Worm (Caenorhabditis elegans) whole organism, mixed stage, embryonic: ENCODE measurements around the gene ger-1.
A peak's percentile ranks its signal among the peaks of the same experiment; 100 is the strongest.

Experiments used
- M03D4.4 ChIP-seq: sonication (generic microtip); optimal IDR thresholded peaks from 2 replicates; lab custom pipeline; 2017; ENCODE audit warnings: mild to moderate bottlenecking, missing genetic modification characterization, missing compliant biosample characterization
- bed-3 ChIP-seq: fragments of 200-800 bp; sonication (Bioruptor generic); optimal IDR thresholded peaks from 3 replicates; lab custom pipeline; 2018; ENCODE audit warnings: mild to moderate bottlenecking, missing genetic modification characterization, moderate library complexity, missing compliant biosample characterization
- blmp-1 ChIP-seq: fragments of 150-350 bp; optimal IDR thresholded peaks from 2 replicates; lab custom pipeline; 2014; ENCODE audit warnings: missing biosample characterization, missing genetic modification characterization
- ceh-39 ChIP-seq: fragments of 150-350 bp; optimal IDR thresholded peaks from 2 replicates; lab custom pipeline; 2014; ENCODE audit warnings: missing biosample characterization, missing genetic modification characterization
- ceh-43 ChIP-seq: fragments of 200-800 bp; sonication (Bioruptor generic); optimal IDR thresholded peaks from 2 replicates; lab custom pipeline; 2018; ENCODE audit warnings: mild to moderate bottlenecking, missing genetic modification characterization, moderate library complexity, missing compliant biosample characterization
- ces-1 ChIP-seq: fragments of 150-350 bp; optimal IDR thresholded peaks from 2 replicates; lab custom pipeline; 2014; ENCODE audit warnings: missing biosample characterization, missing genetic modification reagents, missing genetic modification characterization
- cnd-1 ChIP-seq: fragments of 200-800 bp; sonication (Bioruptor generic); optimal IDR thresholded peaks from 2 replicates; lab custom pipeline; 2018; ENCODE audit warnings: mild to moderate bottlenecking, missing genetic modification characterization, missing compliant biosample characterization
- drap-1 ChIP-seq: fragments of 200-800 bp; sonication (Bioruptor generic); optimal IDR thresholded peaks from 3 replicates; lab custom pipeline; 2018; ENCODE audit warnings: mild to moderate bottlenecking, missing genetic modification characterization, missing compliant biosample characterization
- elt-1 ChIP-seq: sonication (generic microtip); optimal IDR thresholded peaks from 2 replicates; lab custom pipeline; 2017; ENCODE audit warnings: missing genetic modification characterization, mild to moderate bottlenecking, missing compliant biosample characterization, antibody characterized with exemption, moderate library complexity, borderline replicate concordance; ENCODE audit not compliant: insufficient read depth
- flh-1 ChIP-seq: fragments of 200-800 bp; sonication (Bioruptor generic); optimal IDR thresholded peaks from 2 replicates; lab custom pipeline; 2018; ENCODE audit warnings: mild to moderate bottlenecking, missing genetic modification characterization, moderate library complexity, missing compliant biosample characterization
- ham-2 ChIP-seq: fragments of 200-800 bp; sonication (Bioruptor generic); optimal IDR thresholded peaks from 2 replicates; lab custom pipeline; 2018; ENCODE audit warnings: mild to moderate bottlenecking, missing genetic modification characterization, missing compliant biosample characterization
- hlh-1 ChIP-seq: fragments of 150-350 bp; optimal IDR thresholded peaks from 2 replicates; lab custom pipeline; 2014; ENCODE audit warnings: missing biosample characterization, missing genetic modification reagents, missing genetic modification characterization
- lin-13 ChIP-seq: fragments of 150-350 bp; optimal IDR thresholded peaks from 2 replicates; lab custom pipeline; 2014; ENCODE audit warnings: missing biosample characterization, missing genetic modification characterization
- lin-32 ChIP-seq: fragments of 200-800 bp; sonication (Bioruptor generic); optimal IDR thresholded peaks from 2 replicates; lab custom pipeline; 2018; ENCODE audit warnings: mild to moderate bottlenecking, missing genetic modification characterization, missing compliant biosample characterization
- lsy-2 ChIP-seq: fragments of 150-350 bp; optimal IDR thresholded peaks from 2 replicates; lab custom pipeline; 2014; ENCODE audit warnings: missing biosample characterization, missing genetic modification characterization
- mab-5 ChIP-seq: fragments of 150-350 bp; optimal IDR thresholded peaks from 2 replicates; lab custom pipeline; 2014; ENCODE audit warnings: missing biosample characterization, missing genetic modification characterization
- mep-1 ChIP-seq: fragments of 150-350 bp; optimal IDR thresholded peaks from 2 replicates; lab custom pipeline; 2017; ENCODE audit warnings: missing biosample characterization, missing genetic modification reagents, missing genetic modification characterization, inconsistent platforms
- mls-2 ChIP-seq: sonication (generic microtip); optimal IDR thresholded peaks from 2 replicates; lab custom pipeline; 2016; ENCODE audit warnings: mild to moderate bottlenecking, missing genetic modification characterization, moderate library complexity, missing compliant biosample characterization
- nhr-12 ChIP-seq: fragments of 150-350 bp; optimal IDR thresholded peaks from 2 replicates; lab custom pipeline; 2014; ENCODE audit warnings: missing biosample characterization, missing genetic modification characterization
- nhr-2 ChIP-seq: fragments of 150-350 bp; optimal IDR thresholded peaks from 2 replicates; lab custom pipeline; 2014; ENCODE audit warnings: missing biosample characterization, missing genetic modification characterization
- nhr-237 ChIP-seq: fragments of 150-350 bp; optimal IDR thresholded peaks from 2 replicates; lab custom pipeline; 2014; ENCODE audit warnings: missing biosample characterization, missing genetic modification characterization
- nhr-28 ChIP-seq: fragments of 150-350 bp; optimal IDR thresholded peaks from 2 replicates; lab custom pipeline; 2014; ENCODE audit warnings: missing biosample characterization, missing genetic modification characterization
- nhr-76 ChIP-seq: sonication (generic microtip); optimal IDR thresholded peaks from 2 replicates; lab custom pipeline; 2017; ENCODE audit warnings: missing biosample characterization, missing genetic modification characterization
- pha-4 ChIP-seq: fragments of 150-350 bp; optimal IDR thresholded peaks from 2 replicates; lab custom pipeline; 2018; ENCODE audit warnings: missing biosample characterization, missing genetic modification reagents, missing genetic modification characterization
- sem-2 ChIP-seq: fragments of 200-800 bp; sonication (Bioruptor generic); optimal IDR thresholded peaks from 2 replicates; lab custom pipeline; 2018; ENCODE audit warnings: mild to moderate bottlenecking, missing genetic modification characterization, missing compliant biosample characterization
- snpc-4 ChIP-seq: fragments of 150-350 bp; optimal IDR thresholded peaks from 2 replicates; lab custom pipeline; 2014; ENCODE audit warnings: missing biosample characterization, missing genetic modification characterization
- sptf-1 ChIP-seq: sonication (generic microtip); optimal IDR thresholded peaks from 2 replicates; lab custom pipeline; 2017; ENCODE audit warnings: mild to moderate bottlenecking, missing genetic modification characterization, moderate library complexity, missing compliant biosample characterization
- tbx-8 ChIP-seq: fragments of 200-800 bp; sonication (Bioruptor generic); optimal IDR thresholded peaks from 2 replicates; lab custom pipeline; 2018; ENCODE audit warnings: mild to moderate bottlenecking, missing genetic modification characterization, moderate library complexity, missing compliant biosample characterization
- unc-120 ChIP-seq: sonication (generic microtip); optimal IDR thresholded peaks from 2 replicates; lab custom pipeline; 2017; ENCODE audit warnings: missing genetic modification characterization, missing compliant biosample characterization; ENCODE audit not compliant: poor library complexity, severe bottlenecking
- unc-39 ChIP-seq: fragments of 150-350 bp; optimal IDR thresholded peaks from 2 replicates; lab custom pipeline; 2014; ENCODE audit warnings: missing biosample characterization, missing genetic modification characterization
- unc-62 ChIP-seq: fragments of 150-350 bp; optimal IDR thresholded peaks from 2 replicates; lab custom pipeline; 2014; ENCODE audit warnings: missing biosample characterization, missing genetic modification reagents, missing genetic modification characterization
- zip-8 ChIP-seq: fragments of 150-350 bp; optimal IDR thresholded peaks from 2 replicates; lab custom pipeline; 2014; ENCODE audit warnings: missing biosample characterization, missing genetic modification characterization
- ztf-11 ChIP-seq: fragments of 150-350 bp; optimal IDR thresholded peaks from 2 replicates; lab custom pipeline; 2014; ENCODE audit warnings: missing biosample characterization, missing genetic modification characterization

The ger-1 gene

ce11 chrIII:7025839-7026238 is 41.4 kb downstream of the ger-1 start:
- no peak for TF ChIP-seq mls-2 (tag; lab: Kevin White, UChicago)

DNA sequence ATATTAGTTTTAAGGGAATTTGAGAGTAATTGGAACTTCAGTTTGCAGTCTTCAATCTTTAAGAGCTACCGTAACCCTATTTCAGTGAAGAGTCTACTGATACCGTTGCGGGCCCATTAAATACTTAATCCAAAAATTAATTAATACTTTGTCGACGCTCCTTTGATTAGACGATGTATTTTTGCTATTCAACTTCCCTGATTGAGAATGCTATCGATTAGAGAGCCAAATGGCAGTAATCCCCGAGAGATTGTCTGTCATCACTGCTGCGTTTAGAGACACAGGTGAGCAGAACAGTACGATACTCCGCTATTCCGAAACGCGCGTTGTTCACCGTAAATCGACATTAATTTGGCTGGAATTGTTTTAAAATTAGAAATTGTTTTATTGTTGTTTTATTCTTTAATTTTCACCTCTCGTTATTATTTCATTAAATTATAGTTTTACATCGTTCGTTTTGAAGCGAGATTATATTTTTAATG is 46.1 kb downstream of the ger-1 start, which contains the start of gene rfl-1:
TSS of gene rfl-1 (plus strand) at position 51 of the 482 bp plus-strand sequence.
- TF ChIP-seq unc-120 (tag; lab: Kevin White, UChicago) (no peak), sem-2 (no peak), unc-62 (GFP tag; lab: Kevin White, UChicago) (no peak), zip-8 (tag; lab: Kevin White, UChicago) (no peak), ces-1 (GFP tag; lab: Kevin White, UChicago) (peak; percentile 81), nhr-12 (tag; lab: Kevin White, UChicago) (no peak), unc-39 (no peak), lsy-2 (peak; percentile 70), M03D4.4 (no peak), cnd-1 (tag; lab: Kevin White, UChicago) (no peak), nhr-2 (tag; lab: Kevin White, UChicago) (no peak), sptf-1 (tag; lab: Kevin White, UChicago) (no peak), ceh-39 (peak; percentile 26), pha-4 (peak; percentile 11), nhr-28 (tag; lab: Kevin White, UChicago) (no peak), elt-1 (tag; lab: Kevin White, UChicago) (no peak), hlh-1 (tag; lab: Kevin White, UChicago) (peak; percentile 24), snpc-4 (tag; lab: Kevin White, UChicago) (no peak), ham-2 (no peak), flh-1 (no peak), nhr-76 (no peak), ceh-43 (GFP tag; lab: Kevin White, UChicago) (no peak), ztf-11 (tag; lab: Kevin White, UChicago) (no peak), nhr-237 (tag; lab: Kevin White, UChicago) (no peak), bed-3 (no peak), blmp-1 (no peak), mab-5 (tag; lab: Kevin White, UChicago) (no peak)

ce11 chrIII:7020500-7020899 is 46.8 kb downstream of the ger-1 start, which contains the start of gene col-8:
TSS of gene col-8 (minus strand) at chrIII:7020600.
- TF ChIP-seq flh-1 = no peak
- TF ChIP-seq zip-8 (tag; lab: Kevin White, UChicago) = no peak
- TF ChIP-seq ceh-39 = no peak
- no peak for TF ChIP-seq ces-1 (GFP tag; lab: Kevin White, UChicago)
- no peak for TF ChIP-seq lin-13 (tag; lab: Kevin White, UChicago)
- no peak for TF ChIP-seq unc-62 (GFP tag; lab: Kevin White, UChicago)
- no peak for TF ChIP-seq elt-1 (tag; lab: Kevin White, UChicago)
- no peak for TF ChIP-seq nhr-237 (tag; lab: Kevin White, UChicago)
- no peak for TF ChIP-seq sptf-1 (tag; lab: Kevin White, UChicago)
- TF ChIP-seq bed-3 = no peak
- TF ChIP-seq unc-39 = no peak
- TF ChIP-seq lsy-2 = no peak
- no peak for TF ChIP-seq hlh-1 (tag; lab: Kevin White, UChicago)
- TF ChIP-seq mep-1 = no peak
- TF ChIP-seq sem-2 = no peak
- no peak for TF ChIP-seq nhr-12 (tag; lab: Kevin White, UChicago)
- no peak for TF ChIP-seq nhr-76
- no peak for TF ChIP-seq ceh-43 (GFP tag; lab: Kevin White, UChicago)
- TF ChIP-seq tbx-8 = no peak
- TF ChIP-seq cnd-1 (tag; lab: Kevin White, UChicago) = no peak

DNA sequence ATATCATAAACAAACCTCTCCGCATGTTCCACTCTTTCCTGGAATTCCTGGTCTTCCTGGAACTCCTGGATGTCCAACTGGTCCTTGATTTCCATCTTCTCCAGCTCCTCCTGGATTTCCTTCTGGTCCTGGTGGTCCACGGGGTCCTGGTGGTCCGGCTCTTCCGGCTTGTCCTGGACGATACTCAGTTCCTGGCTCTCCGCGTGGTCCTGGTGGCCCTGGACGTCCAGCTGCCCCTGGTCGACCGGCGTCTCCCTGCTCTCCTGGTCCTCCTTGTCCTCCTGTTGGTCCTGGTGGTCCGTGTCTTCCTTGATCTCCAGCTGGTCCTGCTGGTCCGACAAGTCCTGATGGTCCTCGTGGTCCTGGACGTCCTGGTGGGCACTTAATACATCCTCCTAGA is 47.6 kb downstream of the ger-1 start:
- TF ChIP-seq drap-1 (GFP tag; lab: Kevin White, UChicago) (no peak), ztf-11 (tag; lab: Kevin White, UChicago) (no peak), ham-2 (no peak), blmp-1 (no peak), flh-1 (no peak), mls-2 (tag; lab: Kevin White, UChicago) (no peak), lin-13 (tag; lab: Kevin White, UChicago) (no peak), nhr-28 (tag; lab: Kevin White, UChicago) (no peak), lin-32 (GFP tag; lab: Kevin White, UChicago) (no peak), snpc-4 (tag; lab: Kevin White, UChicago) (no peak), sem-2 (no peak), hlh-1 (tag; lab: Kevin White, UChicago) (no peak)
- TF ChIP-seq, all 35 proteins: peak for 0
